ENCODE assay signal across 5 fruit fly cellular contexts in the genomic region with DNA sequence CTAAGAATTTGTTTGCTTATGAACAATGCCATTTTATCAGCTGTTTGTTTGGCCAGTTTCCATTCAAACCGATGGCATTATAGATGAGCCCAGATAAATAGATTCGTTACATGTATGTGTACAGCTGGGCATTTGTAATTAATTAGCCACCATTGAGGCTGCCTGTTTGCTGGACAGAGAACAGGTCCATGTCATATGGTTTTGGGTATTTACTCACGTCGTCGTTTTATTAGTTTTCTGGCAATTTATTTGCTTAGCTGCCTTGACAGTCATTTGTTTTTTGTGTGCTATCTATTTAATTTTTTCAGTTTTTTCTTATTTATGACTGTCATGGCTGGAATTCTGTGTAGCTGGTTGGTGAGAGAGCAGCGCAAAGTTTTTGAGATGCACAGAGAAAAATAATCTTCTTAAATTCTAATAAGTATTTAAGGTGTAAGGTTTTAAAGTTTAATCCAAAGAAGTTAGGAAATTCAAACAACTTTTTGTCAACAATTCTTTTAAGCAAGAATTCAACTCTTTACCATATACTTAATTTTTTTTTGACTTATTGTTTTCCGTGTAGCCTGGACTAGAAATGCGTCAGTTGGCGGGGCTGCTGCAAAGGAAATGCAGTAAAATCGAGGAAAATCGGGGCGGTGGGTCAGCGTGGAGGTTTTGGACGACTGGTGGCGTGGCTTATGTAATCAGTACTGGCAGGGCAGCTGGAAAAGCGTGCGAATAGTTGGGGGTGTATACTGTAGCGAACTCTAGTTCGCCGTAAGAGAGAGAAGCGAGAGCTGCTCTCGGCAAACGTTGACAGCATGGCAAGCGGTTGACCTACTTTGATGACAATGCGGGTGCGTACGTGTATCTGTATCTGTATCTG.
TF ChIP-seq lines count a peak whose summit lies in the region.

No protein-coding gene starts in this region.

TF ChIP-seq in whole organism, adult, 20 proteins besides CTCF, POLR2A, EP300 and RAD21 (continued from another document):
- TF ChIP-seq ovo (GFP tag; optimal IDR thresholded peaks at IDR 0.05; lab: Kevin White, UChicago): peak; percentile 0
- TF ChIP-seq CG12768 (GFP tag; optimal IDR thresholded peaks at IDR 0.05; lab: Kevin White, UChicago): peak; percentile 91
- peak; percentile 75 for TF ChIP-seq Clk (GFP tag; optimal IDR thresholded peaks at IDR 0.05; lab: Kevin White, UChicago)

TF ChIP-seq in whole organism, embryonic, 481 proteins besides CTCF, POLR2A, EP300 and RAD21 (continued from another document and continues in another):
- TF ChIP-seq kni (GFP tag; optimal IDR thresholded peaks at IDR 0.05; lab: Kevin White, UChicago): no peak
- peak; percentile 62 for TF ChIP-seq NC2β (GFP tag; optimal IDR thresholded peaks at IDR 0.05; lab: Kevin White, UChicago)
- TF ChIP-seq lov (optimal IDR thresholded peaks at IDR 0.05; lab: Kevin White, UChicago): no peak
- TF ChIP-seq lov (GFP tag; IDR thresholded peaks at IDR 0.05; lab: Robert Waterston, UW): peak; percentile 79; the same call in 2 of the 3 replicates
- TF ChIP-seq pan (optimal IDR thresholded peaks at IDR 0.05; lab: Kevin White, UChicago): no peak
- peak in 1 of 2 experiments; percentile 92 for TF ChIP-seq pan (GFP tag; optimal IDR thresholded peaks at IDR 0.05 in 1 of 2, IDR thresholded peaks at IDR 0.05 in 1 of 2)
- TF ChIP-seq CG7928 (GFP tag; optimal IDR thresholded peaks at IDR 0.05; lab: Kevin White, UChicago): peak; percentile 16
- peak; percentile 84 for TF ChIP-seq CG10209 (GFP tag; optimal IDR thresholded peaks at IDR 0.05; lab: Kevin White, UChicago)
- TF ChIP-seq CG12744 (GFP tag; optimal IDR thresholded peaks at IDR 0.05; lab: Kevin White, UChicago): peak; percentile 72
- peak; percentile 71 for TF ChIP-seq luna (GFP tag; optimal IDR thresholded peaks at IDR 0.05; lab: Kevin White, UChicago)
- TF ChIP-seq CG15479 (GFP tag; optimal IDR thresholded peaks at IDR 0.05; lab: Kevin White, UChicago): no peak
- peak; percentile 76 for TF ChIP-seq nerfin-1 (tag; optimal IDR thresholded peaks at IDR 0.05; lab: Kevin White, UChicago)
- no peak for TF ChIP-seq pzg (GFP tag; optimal IDR thresholded peaks at IDR 0.05; lab: Kevin White, UChicago)
- peak; percentile 19 for TF ChIP-seq CG9876 (GFP tag; optimal IDR thresholded peaks at IDR 0.05; lab: Kevin White, UChicago)
- peak; percentile 64 for TF ChIP-seq CG17568 (GFP tag; optimal IDR thresholded peaks at IDR 0.05; lab: Kevin White, UChicago)
- peak; percentile 31 for TF ChIP-seq CG4328 (GFP tag; optimal IDR thresholded peaks at IDR 0.05; lab: Kevin White, UChicago)
- TF ChIP-seq Stat92E (GFP tag; optimal IDR thresholded peaks at IDR 0.05; lab: Kevin White, UChicago): no peak
- peak; percentile 85 for TF ChIP-seq CG18262 (tag; optimal IDR thresholded peaks at IDR 0.05; lab: Kevin White, UChicago)
- TF ChIP-seq CG15514 (GFP tag; optimal IDR thresholded peaks at IDR 0.05; lab: Kevin White, UChicago): peak; percentile 80
- TF ChIP-seq Atf6 (GFP tag; IDR thresholded peaks at IDR 0.05; lab: Robert Waterston, UW): peak; percentile 91
- TF ChIP-seq aop (GFP tag; IDR thresholded peaks at IDR 0.05; lab: Robert Waterston, UW): 0 out of 2 replicates have a peak, but pooled peaks have one; percentile 16
- peak; percentile 61 for TF ChIP-seq CG12071 (GFP tag; optimal IDR thresholded peaks at IDR 0.05; lab: Kevin White, UChicago)
- TF ChIP-seq jumu (GFP tag; optimal IDR thresholded peaks at IDR 0.05; lab: Kevin White, UChicago): peak; percentile 78
- TF ChIP-seq CG8944 (GFP tag; optimal IDR thresholded peaks at IDR 0.05; lab: Kevin White, UChicago): peak; percentile 67
- TF ChIP-seq Trl (optimal IDR thresholded peaks at IDR 0.05; lab: Kevin White, UChicago): peak; percentile 39 to 43
- peak; percentile 78 for TF ChIP-seq Trl (GFP tag; optimal IDR thresholded peaks at IDR 0.05; lab: Kevin White, UChicago)
- peak; percentile 46 for TF ChIP-seq Myb (GFP tag; optimal IDR thresholded peaks at IDR 0.05; lab: Kevin White, UChicago)
- no peak for TF ChIP-seq vnd (GFP tag; IDR thresholded peaks at IDR 0.05; lab: Robert Waterston, UW; ENCODE audit: partially characterized antibody)

TF ChIP-seq in whole organism, prepupa, 60 proteins besides CTCF, POLR2A, EP300 and RAD21 (continued from another document and continues in another):
- TF ChIP-seq CG6163 (GFP tag; IDR thresholded peaks at IDR 0.05; lab: Robert Waterston, UW) (0 out of 3 replicates have a peak, but pooled peaks have one; percentile 30), CG6792 (GFP tag; optimal IDR thresholded peaks at IDR 0.05; lab: Kevin White, UChicago) (peak; percentile 38), CG8119 (GFP tag; IDR thresholded peaks at IDR 0.05; lab: Robert Waterston, UW) (peak; percentile 87), Blimp-1 (GFP tag; optimal IDR thresholded peaks at IDR 0.05; lab: Kevin White, UChicago) (no peak), Gug (GFP tag; IDR thresholded peaks at IDR 0.05; lab: Robert Waterston, UW) (peak; percentile 84), lz (GFP tag; optimal IDR thresholded peaks at IDR 0.05; lab: Kevin White, UChicago) (no peak), Eip75B (GFP tag; optimal IDR thresholded peaks at IDR 0.05; lab: Kevin White, UChicago) (peak; percentile 48), esn (GFP tag; optimal IDR thresholded peaks at IDR 0.05; lab: Kevin White, UChicago) (peak; percentile 41), ss (GFP tag; optimal IDR thresholded peaks at IDR 0.05; lab: Kevin White, UChicago) (no peak), dsx (GFP tag; optimal IDR thresholded peaks at IDR 0.05; lab: Kevin White, UChicago; ENCODE audit: poor library complexity, severe bottlenecking) (no peak), salr (GFP tag; optimal IDR thresholded peaks at IDR 0.05; lab: Kevin White, UChicago) (peak in 1 of 2 experiments; percentile 78), CG4318 (GFP tag; optimal IDR thresholded peaks at IDR 0.05; lab: Kevin White, UChicago) (peak; percentile 67), CG6808 (GFP tag; optimal IDR thresholded peaks at IDR 0.05; lab: Kevin White, UChicago) (no peak), topi (GFP tag; optimal IDR thresholded peaks at IDR 0.05; lab: Kevin White, UChicago) (no peak), Eip93F (GFP tag; optimal IDR thresholded peaks at IDR 0.05; lab: Kevin White, UChicago) (no peak), Hr4 (GFP tag; optimal IDR thresholded peaks at IDR 0.05; lab: Kevin White, UChicago) (no peak), achi (GFP tag; optimal IDR thresholded peaks at IDR 0.05; lab: Kevin White, UChicago) (peak; percentile 73), CG11902 (GFP tag; optimal IDR thresholded peaks at IDR 0.05; lab: Kevin White, UChicago) (no peak), CG8632 (GFP tag; optimal IDR thresholded peaks at IDR 0.05; lab: Kevin White, UChicago) (peak; percentile 46), Ets96B (tag; optimal IDR thresholded peaks at IDR 0.05; lab: Kevin White, UChicago) (peak; percentile 40), CG10631 (GFP tag; optimal IDR thresholded peaks at IDR 0.05; lab: Kevin White, UChicago) (peak; percentile 36), CG34406 (GFP tag; optimal IDR thresholded peaks at IDR 0.05; lab: Kevin White, UChicago) (peak; percentile 17), fd59A (GFP tag; optimal IDR thresholded peaks at IDR 0.05; lab: Kevin White, UChicago) (peak; percentile 3), CG7368 (GFP tag; optimal IDR thresholded peaks at IDR 0.05; lab: Kevin White, UChicago) (peak; percentile 31), fd85E (GFP tag; optimal IDR thresholded peaks at IDR 0.05; lab: Kevin White, UChicago) (no peak), eg (GFP tag; IDR thresholded peaks at IDR 0.05; lab: Robert Waterston, UW) (peak; percentile 95), Sox102F (GFP tag; optimal IDR thresholded peaks at IDR 0.05; lab: Kevin White, UChicago) (no peak), CG3032 (tag; optimal IDR thresholded peaks at IDR 0.05; lab: Kevin White, UChicago) (no peak), fkh (GFP tag; optimal IDR thresholded peaks at IDR 0.05; lab: Kevin White, UChicago) (peak; percentile 89), CG6854 (GFP tag; optimal IDR thresholded peaks at IDR 0.05; lab: Kevin White, UChicago) (no peak), Hr38 (GFP tag; optimal IDR thresholded peaks at IDR 0.05; lab: Kevin White, UChicago) (no peak)

TF ChIP-seq in whole organism, pupa, 21 proteins besides CTCF, POLR2A, EP300 and RAD21 (continued from another document):
- TF ChIP-seq D1 (tag; optimal IDR thresholded peaks at IDR 0.05; lab: Kevin White, UChicago): no peak
- TF ChIP-seq rn (GFP tag; IDR thresholded peaks at IDR 0.05; lab: Robert Waterston, UW): peak; percentile 76
- peak; percentile 77 for TF ChIP-seq CG8301 (tag; optimal IDR thresholded peaks at IDR 0.05; lab: Kevin White, UChicago)

TF ChIP-seq in whole organism, wandering third instar larva, 38 proteins besides CTCF, POLR2A, EP300 and RAD21 (continued from another document):
- TF ChIP-seq ey (GFP tag; optimal IDR thresholded peaks at IDR 0.05; lab: Kevin White, UChicago) (peak; percentile 44), pan (optimal IDR thresholded peaks at IDR 0.05; lab: Kevin White, UChicago) (no peak), dmrt93B (GFP tag; optimal IDR thresholded peaks at IDR 0.05; lab: Kevin White, UChicago) (no peak), lola (GFP tag; optimal IDR thresholded peaks at IDR 0.05; lab: Kevin White, UChicago) (no peak), dsf (GFP tag; optimal IDR thresholded peaks at IDR 0.05; lab: Kevin White, UChicago; ENCODE audit: borderline replicate concordance) (no peak), foxo (GFP tag; optimal IDR thresholded peaks at IDR 0.05; lab: Kevin White, UChicago) (peak in 1 of 2 experiments; percentile 58), sv (GFP tag; optimal IDR thresholded peaks at IDR 0.05; lab: Kevin White, UChicago) (peak; percentile 61), Mio (GFP tag; optimal IDR thresholded peaks at IDR 0.05; lab: Kevin White, UChicago) (no peak), Dfd (GFP tag; optimal IDR thresholded peaks at IDR 0.05; lab: Kevin White, UChicago) (no peak), tai (GFP tag; optimal IDR thresholded peaks at IDR 0.05; lab: Kevin White, UChicago) (peak; percentile 32), Abd-B (GFP tag; optimal IDR thresholded peaks at IDR 0.05; lab: Kevin White, UChicago) (no peak), CG32264 (GFP tag; optimal IDR thresholded peaks at IDR 0.05; lab: Kevin White, UChicago) (no peak), Hr83 (GFP tag; optimal IDR thresholded peaks at IDR 0.05; lab: Kevin White, UChicago; ENCODE audit: poor library complexity, severe bottlenecking) (no peak), br (GFP tag; optimal IDR thresholded peaks at IDR 0.05; lab: Kevin White, UChicago) (peak; percentile 43), Jra (GFP tag; optimal IDR thresholded peaks at IDR 0.05; lab: Kevin White, UChicago) (no peak), jim (GFP tag; optimal IDR thresholded peaks at IDR 0.05; lab: Kevin White, UChicago) (no peak), usp (GFP tag; optimal IDR thresholded peaks at IDR 0.05; lab: Kevin White, UChicago) (no peak), psq (GFP tag; optimal IDR thresholded peaks at IDR 0.05; lab: Kevin White, UChicago) (peak; percentile 33), GATAd (GFP tag; optimal IDR thresholded peaks at IDR 0.05; lab: Kevin White, UChicago) (no peak)
TF ChIP-seq in whole organism, wandering third instar larva: peak in this region for 11.
